Worm (Caenorhabditis elegans): Measurements from ENCODE around the gene ZK856.19.

DNA sequence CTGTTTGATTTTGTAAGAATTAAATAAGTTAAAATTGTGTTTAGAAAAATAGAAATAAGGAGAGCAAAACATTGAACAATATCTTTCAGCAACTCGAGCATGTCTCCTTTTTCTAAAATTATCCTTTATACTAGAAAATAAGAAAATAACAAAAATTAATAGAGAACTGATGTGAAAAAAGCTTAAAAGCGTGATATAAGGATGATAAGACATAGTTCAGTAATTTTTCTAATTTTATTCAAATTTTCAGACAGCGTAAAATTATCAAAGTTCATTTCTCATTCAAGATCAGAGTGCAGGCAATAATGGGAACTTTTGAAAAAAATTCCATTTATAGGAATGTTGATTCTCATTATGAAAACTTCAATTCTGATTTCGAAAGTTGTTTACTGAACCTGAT lies 28.6 kb upstream of the ZK856.19 start, which contains the start of gene str-182:
- TF ChIP-seq ama-1 (optimal IDR thresholded peaks at IDR 0.05): no peak
- TF ChIP-seq pes-1 (GFP tag; IDR thresholded peaks at IDR 0.05): no peak
- TF ChIP-seq F13C5.2 (tag; optimal IDR thresholded peaks at IDR 0.05): no peak
- no peak for TF ChIP-seq hmg-4 (GFP tag; optimal IDR thresholded peaks at IDR 0.05)
- no peak for TF ChIP-seq ceh-13 (GFP tag; optimal IDR thresholded peaks at IDR 0.05)
- no peak for TF ChIP-seq tbx-37 (GFP tag; conservative IDR thresholded peaks at IDR 0.05)
- no peak for TF ChIP-seq aly-1 (tag; optimal IDR thresholded peaks at IDR 0.05)
- no peak for TF ChIP-seq B0310.2 (tag; optimal IDR thresholded peaks at IDR 0.05)
- no peak for TF ChIP-seq ceh-36 (tag; optimal IDR thresholded peaks at IDR 0.05)
- no peak for TF ChIP-seq ets-7 (tag; optimal IDR thresholded peaks at IDR 0.05)
- TF ChIP-seq hmbx-1 (tag; optimal IDR thresholded peaks at IDR 0.05): no peak
- no peak for TF ChIP-seq sea-1 (GFP tag; conservative IDR thresholded peaks at IDR 0.05)
- no peak for TF ChIP-seq hnd-1 (tag; optimal IDR thresholded peaks at IDR 0.05)

Data from whole organism, early embryonic.